Worm (Caenorhabditis elegans) whole organism, mixed stage, embryonic: ENCODE results near the gene C16C10.9.

Experiments
- lin-13 ChIP-seq: fragments of 150-350 bp; optimal IDR thresholded peaks from 2 replicates; lab custom pipeline; 2014; ENCODE audit warnings: missing biosample characterization, missing genetic modification characterization
- nhr-76 ChIP-seq: sonication (generic microtip); optimal IDR thresholded peaks from 2 replicates; lab custom pipeline; 2017; ENCODE audit warnings: missing biosample characterization, missing genetic modification characterization
- sptf-1 ChIP-seq: sonication (generic microtip); optimal IDR thresholded peaks from 2 replicates; lab custom pipeline; 2017; ENCODE audit warnings: mild to moderate bottlenecking, missing genetic modification characterization, moderate library complexity, missing compliant biosample characterization
- unc-39 ChIP-seq: fragments of 150-350 bp; optimal IDR thresholded peaks from 2 replicates; lab custom pipeline; 2014; ENCODE audit warnings: missing biosample characterization, missing genetic modification characterization

DNA sequence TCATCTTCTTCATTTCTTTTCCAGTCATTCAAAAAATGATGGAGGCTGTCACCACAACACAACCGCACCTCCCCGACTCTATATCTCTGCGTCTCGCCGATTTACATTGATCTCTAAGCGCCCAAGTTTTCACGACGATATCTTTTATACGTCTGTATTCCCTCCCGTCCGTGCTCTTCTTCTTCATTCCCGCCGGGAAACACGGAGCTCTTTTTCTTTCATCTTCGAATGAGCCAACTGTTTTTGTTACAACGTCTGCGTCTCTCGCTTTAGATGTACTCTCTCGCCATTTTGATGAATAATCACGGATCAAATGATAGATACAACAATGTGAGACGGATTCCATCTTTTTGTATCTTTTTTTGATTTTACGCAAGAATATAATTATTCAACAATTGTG is 43.6 kb downstream of the C16C10.9 start:
- no peak for TF ChIP-seq nhr-76 (tag; lab: Kevin White, UChicago)
- TF ChIP-seq sptf-1 (tag; lab: Kevin White, UChicago) = no peak
- TF ChIP-seq unc-39 = no peak
- TF ChIP-seq lin-13 = no peak
